Worm (Caenorhabditis elegans): Measurements from ENCODE around the gene best-7.

DNA sequence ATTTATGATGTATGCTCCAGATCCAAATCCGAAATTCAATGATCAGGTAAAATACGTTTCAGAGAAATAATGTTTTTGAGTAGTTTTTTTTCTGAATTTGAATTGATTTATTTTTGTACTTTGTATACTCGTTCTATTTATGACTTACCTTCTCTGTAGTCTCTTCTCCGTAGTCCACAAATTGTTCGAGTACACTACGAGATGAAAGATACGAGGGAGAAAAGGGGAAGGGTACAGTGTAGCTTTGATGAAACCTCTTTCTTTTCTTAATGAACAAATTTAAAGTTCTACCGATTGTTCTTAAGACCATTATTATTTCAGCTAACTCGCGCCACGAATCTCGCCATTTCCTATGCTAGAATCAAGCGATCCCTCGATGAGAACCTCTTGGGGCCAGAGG lies 50.0 kb downstream of the best-7 start:
- TF ChIP-seq ztf-23 (GFP tag; IDR thresholded peaks at IDR 0.05) (no peak), klf-2 (GFP tag; conservative IDR thresholded peaks at IDR 0.05) (no peak), cog-1 (tag; optimal IDR thresholded peaks at IDR 0.05) (no peak), med-1 (GFP tag; optimal IDR thresholded peaks at IDR 0.05; ENCODE audit: insufficient read depth) (no peak), flt-1 (GFP tag; IDR thresholded peaks at IDR 0.05) (no peak)

Data from whole organism, midembryonic.